Worm (Caenorhabditis elegans) whole organism, L4/young adult: Measurements from ENCODE around the gene srd-20.

ENCODE experiments used
- W03F9.2 ChIP-seq: fragments of 150-350 bp; optimal IDR thresholded peaks from 2 replicates; lab custom pipeline; 2014; ENCODE audit warnings: missing biosample characterization, missing genetic modification characterization
- dao-5 ChIP-seq: sonication (generic microtip); optimal IDR thresholded peaks from 2 replicates; lab custom pipeline; 2016; ENCODE audit warnings: missing genotype, missing genetic modification characterization, moderate library complexity, missing compliant biosample characterization
- him-1 ChIP-seq: sonication (generic microtip); optimal IDR thresholded peaks from 2 replicates; lab custom pipeline; 2016; ENCODE audit warnings: missing genotype, missing genetic modification reagents, missing genetic modification characterization, missing compliant biosample characterization

srd-20 gene

DNA sequence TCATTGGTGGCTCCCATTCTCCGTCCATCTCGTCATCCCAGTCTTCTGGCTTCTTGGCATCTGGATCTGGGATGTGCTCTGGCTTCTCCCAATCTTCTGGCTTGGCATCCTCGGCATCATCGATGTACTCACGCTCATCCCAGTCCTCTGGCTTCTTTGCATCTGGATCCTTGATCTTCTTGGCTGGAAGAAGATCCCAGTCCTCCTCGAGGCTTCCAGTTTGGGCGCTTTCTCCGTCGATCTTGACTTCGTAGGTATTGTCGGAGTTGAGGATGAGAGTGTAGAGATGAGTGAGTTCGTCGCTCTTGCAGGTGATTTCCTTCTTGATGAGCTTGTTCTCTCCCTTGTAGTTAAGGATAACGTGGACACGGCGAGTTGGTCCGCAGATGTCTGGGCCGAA lies 44.2 kb downstream of the srd-20 start:
- TF ChIP-seq him-1 (tag; lab: Kevin White, UChicago), result no peak
- no peak for TF ChIP-seq dao-5
- no peak for TF ChIP-seq W03F9.2 (tag; lab: Kevin White, UChicago)

DNA sequence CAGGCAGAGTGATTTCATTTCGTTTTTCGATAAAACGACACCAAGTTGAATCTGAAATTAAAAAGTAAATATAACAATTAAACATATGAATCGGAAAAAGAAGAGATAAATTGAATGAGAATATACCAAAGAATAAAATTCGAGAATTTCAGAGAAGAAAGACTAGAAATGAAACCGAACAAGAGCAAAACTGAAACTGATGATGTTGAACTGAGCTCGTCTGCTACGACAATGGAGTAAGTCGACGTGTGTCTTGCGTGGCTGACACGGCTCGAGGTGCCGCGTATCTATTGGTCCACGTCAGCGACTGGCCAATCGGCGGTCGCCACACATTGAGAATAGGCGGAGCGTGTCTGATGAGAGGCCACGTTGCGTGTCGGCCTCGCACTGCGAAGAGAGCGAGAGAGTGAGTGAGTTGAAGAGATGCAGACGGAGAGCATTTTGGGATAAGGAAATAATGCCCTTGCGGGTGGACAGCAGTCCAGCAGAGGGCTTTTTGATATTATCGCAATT lies 45.2 kb downstream of the srd-20 start, which contains the start of gene crt-1:
Gene crt-1, minus strand, starts transcription at position 51 of the 513 bp plus-strand sequence.
- peak; percentile 87 for TF ChIP-seq W03F9.2 (tag; lab: Kevin White, UChicago)
- no peak for TF ChIP-seq dao-5
- peak; percentile 63 for TF ChIP-seq him-1 (tag; lab: Kevin White, UChicago)

DNA sequence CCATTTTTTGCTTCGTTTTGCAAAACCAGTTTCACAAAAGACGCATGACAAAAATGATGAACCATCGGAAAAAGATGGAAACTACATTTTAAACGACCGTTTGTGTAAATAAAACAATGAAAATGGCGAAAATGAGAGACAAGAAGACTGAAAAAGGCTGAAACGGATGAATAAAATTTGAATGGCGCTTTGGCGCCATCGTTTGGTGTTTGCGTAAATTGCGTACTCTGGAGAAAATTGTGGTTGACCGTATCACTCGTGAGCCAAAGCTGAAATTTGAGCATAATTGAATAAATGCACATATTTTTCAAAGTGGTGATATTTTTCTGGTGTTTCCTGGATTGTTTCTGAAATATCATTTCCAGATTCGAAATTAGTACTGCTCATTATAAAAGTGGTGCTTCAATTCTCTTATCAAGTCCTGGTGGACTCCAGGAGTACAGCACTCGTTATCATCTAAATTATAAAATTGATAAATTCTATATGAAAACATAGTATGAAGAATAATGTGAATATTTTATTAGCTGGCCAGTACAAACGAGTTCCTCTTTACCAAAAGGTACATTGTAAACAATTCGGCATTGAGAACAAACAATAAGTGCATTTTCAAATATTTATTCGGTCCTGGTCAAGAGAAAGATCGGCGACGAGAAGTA lies 46.0 kb downstream of the srd-20 start:
- no peak for TF ChIP-seq W03F9.2 (tag; lab: Kevin White, UChicago)
- no peak for TF ChIP-seq dao-5
- TF ChIP-seq him-1 (tag; lab: Kevin White, UChicago), result no peak

DNA sequence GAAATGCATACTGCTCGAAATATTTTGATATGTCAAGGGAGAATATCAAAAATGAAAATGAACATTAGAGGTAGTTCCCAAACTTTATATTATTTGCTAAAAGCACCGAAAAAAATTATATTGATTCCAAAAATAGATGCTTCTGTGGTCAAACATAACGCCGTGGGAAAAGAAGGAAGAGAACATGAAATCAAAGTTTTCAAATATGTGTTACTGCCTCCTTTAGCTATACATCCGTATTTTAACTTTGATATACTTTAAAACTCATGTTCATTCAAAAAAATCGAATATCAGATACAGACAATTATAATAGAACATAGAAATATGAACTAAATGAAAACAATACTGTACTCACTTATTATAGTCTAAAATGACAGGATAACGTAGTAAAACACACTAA lies 48.0 kb downstream of the srd-20 start, which contains the start of gene Y38A10A.11:
Gene Y38A10A.11, minus strand, starts transcription at position 101 of the 400 bp plus-strand sequence.
- TF ChIP-seq W03F9.2 (tag; lab: Kevin White, UChicago) (no peak), him-1 (tag; lab: Kevin White, UChicago) (no peak), dao-5 (no peak)

DNA sequence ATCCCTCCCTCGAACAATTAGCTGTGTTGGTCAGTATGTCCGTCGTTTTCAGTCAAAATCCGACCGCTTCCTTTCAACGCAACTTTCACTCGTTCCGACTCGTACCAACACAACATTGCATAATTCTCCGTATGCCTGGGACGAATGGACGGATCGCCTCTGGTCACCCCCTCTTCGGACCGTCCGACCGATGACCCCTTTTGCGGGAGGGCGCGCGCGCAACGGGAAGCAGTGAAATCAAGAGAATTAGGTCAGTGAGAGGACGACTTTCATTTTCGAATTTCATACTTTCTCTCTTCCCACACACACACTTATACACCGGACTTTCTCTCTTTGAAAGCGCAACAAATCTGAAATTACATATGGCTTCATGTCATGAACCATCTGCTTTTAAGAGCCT lies 50.0 kb downstream of the srd-20 start, which contains the start of gene atf-8:
Gene atf-8, plus strand, starts transcription at position 234 of the 400 bp plus-strand sequence.
- TF ChIP-seq W03F9.2 (tag; lab: Kevin White, UChicago), result no peak
- TF ChIP-seq dao-5, result no peak
- no peak for TF ChIP-seq him-1 (tag; lab: Kevin White, UChicago)
